Worm (Caenorhabditis elegans): ENCODE data around the gene hlh-3.

DNA sequence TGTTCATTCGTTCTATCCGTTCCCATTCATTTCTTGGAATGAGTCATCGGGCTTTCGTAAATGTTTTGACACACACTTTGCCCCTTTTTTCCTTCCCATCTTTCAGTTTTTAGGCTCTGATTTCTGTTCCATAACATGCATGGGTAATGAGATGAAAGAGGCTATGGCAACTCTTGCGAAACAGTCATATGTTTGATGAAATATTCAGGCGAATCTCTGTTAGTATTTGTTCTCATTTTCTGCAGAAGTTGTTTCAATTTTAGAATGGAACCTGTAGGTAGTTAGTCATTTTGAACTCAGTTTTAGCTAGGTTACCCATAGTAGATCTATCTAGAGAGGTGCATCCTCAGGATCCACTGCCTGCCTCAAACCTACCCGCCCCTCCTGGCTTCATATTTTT is 28.6 kb downstream of the hlh-3 start:
- no peak for TF ChIP-seq nhr-77 (tag; optimal IDR thresholded peaks at IDR 0.05)
- no peak for TF ChIP-seq skn-1 (tag; optimal IDR thresholded peaks at IDR 0.05)
- TF ChIP-seq ama-1 (optimal IDR thresholded peaks at IDR 0.05) = no peak
- TF ChIP-seq mdl-1 (tag; optimal IDR thresholded peaks at IDR 0.05) = no peak
- TF ChIP-seq nhr-25 (tag; optimal IDR thresholded peaks at IDR 0.05) = no peak
- no peak for TF ChIP-seq nhr-10 (tag; optimal IDR thresholded peaks at IDR 0.05)
- no peak for TF ChIP-seq ztf-11 (tag; optimal IDR thresholded peaks at IDR 0.05)
- TF ChIP-seq elt-1 (tag; optimal IDR thresholded peaks at IDR 0.05) = no peak
- TF ChIP-seq F13H6.1 (tag; optimal IDR thresholded peaks at IDR 0.05) = no peak
- no peak for TF ChIP-seq blmp-1 (tag; optimal IDR thresholded peaks at IDR 0.05; ENCODE audit: insufficient read depth)
- TF ChIP-seq elt-3 (tag; optimal IDR thresholded peaks at IDR 0.05) = no peak

All from whole organism, L2 larva.